Worm (Caenorhabditis elegans): ENCODE results near the gene ttr-10.
"Not testable (repeated sequence)": the region's sequence is repeated elsewhere in the genome, so short reads cannot be mapped to it uniquely, and the experiment has no call there.

DNA sequence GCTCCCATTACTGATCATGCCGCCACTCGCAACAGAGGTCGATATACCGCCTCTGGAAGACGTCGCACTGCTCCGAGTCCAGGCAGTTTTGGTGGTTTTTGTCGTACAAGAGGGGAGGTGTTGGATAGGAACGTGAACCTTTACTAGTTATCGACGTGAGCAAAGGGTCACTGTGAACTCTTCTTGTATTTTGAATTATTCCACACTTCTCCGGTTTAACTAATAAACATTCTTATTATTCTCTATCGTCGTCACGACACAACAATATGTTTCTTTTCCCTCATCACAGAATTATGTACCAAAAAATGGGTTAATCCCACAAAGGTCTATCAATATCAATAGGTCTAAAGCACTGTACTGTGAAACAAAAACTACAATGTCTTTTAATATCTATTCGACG lies 42.3 kb downstream of the ttr-10 start, which contains the start of gene nhr-171:
- not testable (repeated sequence) for TF ChIP-seq snpc-4 (GFP tag; optimal IDR thresholded peaks at IDR 0.05); snpc-4 (tag; optimal IDR thresholded peaks at IDR 0.05); Y79H2A.3 (GFP tag; conservative IDR thresholded peaks at IDR 0.05); F57A8.1 (GFP tag; optimal IDR thresholded peaks at IDR 0.05); pha-4 (tag; optimal IDR thresholded peaks at IDR 0.05); efl-1 (GFP tag; optimal IDR thresholded peaks at IDR 0.05); ceh-27 (GFP tag; optimal IDR thresholded peaks at IDR 0.05); unc-62 (GFP tag; optimal IDR thresholded peaks at IDR 0.05); nhr-90 (tag; optimal IDR thresholded peaks at IDR 0.05)

Data from whole organism, young adult.